Fruit fly (Drosophila melanogaster) whole organism, embryonic: ENCODE results near the gene CG13252.

ENCODE experiments used
- Abd-B ChIP-seq: fragments of 200-800 bp; sonication (Bioruptor generic); optimal IDR thresholded peaks from 2 replicates; lab custom pipeline; 2018; ENCODE audit warnings: missing biosample characterization, mild to moderate bottlenecking, missing genetic modification characterization, moderate library complexity
- Adf1 ChIP-seq: fragments of 200-800 bp; sonication (Bioruptor generic); IDR thresholded peaks from 2 replicates; pipeline ENCODE4 v1.3.6; 2022; ENCODE audit warnings: missing biosample characterization, missing genetic modification characterization
- Bgb ChIP-seq: fragments of 200-800 bp; sonication (Bioruptor generic); IDR thresholded peaks from 2 replicates; pipeline ENCODE4 v1.3.6; 2022; ENCODE audit warnings: missing biosample characterization, missing genetic modification characterization; ENCODE audit not compliant: partially characterized antibody
- C15 ChIP-seq: fragments of 200-800 bp; sonication (Bioruptor generic); IDR thresholded peaks from 3 replicates; pipeline ENCODE4 v1.3.6; 2022; ENCODE audit warnings: missing biosample characterization, missing genetic modification characterization
- CG10267 ChIP-seq: fragments of 200-800 bp; sonication (Bioruptor generic); optimal IDR thresholded peaks from 2 replicates; lab custom pipeline; 2018; ENCODE audit warnings: missing biosample characterization, mild to moderate bottlenecking, missing genetic modification characterization, moderate library complexity
- CG10366 ChIP-seq: fragments of 200-800 bp; sonication (Bioruptor generic); IDR thresholded peaks from 2 replicates; pipeline ENCODE4 v1.3.6; 2022; ENCODE audit warnings: missing biosample characterization, missing genetic modification characterization
- CG11456 ChIP-seq: fragments of 200-800 bp; sonication (Bioruptor generic); IDR thresholded peaks from 3 replicates; pipeline ENCODE4 v1.3.6; 2022; ENCODE audit warnings: missing biosample characterization, missing genetic modification characterization
- CG12659 ChIP-seq: fragments of 200-800 bp; sonication (Bioruptor generic); optimal IDR thresholded peaks from 3 replicates; lab custom pipeline; 2017; ENCODE audit warnings: mild to moderate bottlenecking, missing biosample characterization, missing genetic modification reagents, missing genetic modification characterization
- CG13894 ChIP-seq: fragments of 200-800 bp; sonication (Bioruptor generic); optimal IDR thresholded peaks from 3 replicates; lab custom pipeline; 2018; ENCODE audit warnings: missing biosample characterization, mild to moderate bottlenecking, missing genetic modification characterization, moderate library complexity
- CG14050 ChIP-seq: fragments of 200-800 bp; sonication (Bioruptor generic); IDR thresholded peaks from 3 replicates; pipeline ENCODE4 v1.3.6; 2022; ENCODE audit warnings: missing biosample characterization, missing genetic modification characterization
- CG15601 ChIP-seq: fragments of 200-800 bp; sonication (Bioruptor generic); optimal IDR thresholded peaks from 3 replicates; lab custom pipeline; 2019; ENCODE audit warnings: missing biosample characterization, mild to moderate bottlenecking, missing genetic modification characterization, moderate library complexity
- CG1832 ChIP-seq: fragments of 200-800 bp; sonication (Bioruptor generic); optimal IDR thresholded peaks from 2 replicates; lab custom pipeline; 2017; ENCODE audit warnings: missing biosample characterization, mild to moderate bottlenecking, missing genetic modification characterization, inconsistent platforms
- CG2120 ChIP-seq: fragments of 200-800 bp; sonication (Bioruptor generic); optimal IDR thresholded peaks from 3 replicates; lab custom pipeline; 2016; ENCODE audit warnings: missing biosample characterization, missing genetic modification characterization
- CG4820 ChIP-seq: fragments of 200-800 bp; sonication (Bioruptor generic); optimal IDR thresholded peaks from 3 replicates; lab custom pipeline; 2016; ENCODE audit warnings: missing biosample characterization, missing genetic modification characterization
- CG5180 ChIP-seq: fragments of 200-800 bp; sonication (Bioruptor generic); optimal IDR thresholded peaks from 3 replicates; lab custom pipeline; 2017; ENCODE audit warnings: missing biosample characterization, missing genetic modification characterization, mild to moderate bottlenecking, moderate library complexity, missing genetic modification reagents
- CG6175 ChIP-seq: fragments of 200-800 bp; sonication (Bioruptor generic); IDR thresholded peaks from 3 replicates; pipeline ENCODE4 v1.3.6; 2022; ENCODE audit warnings: missing biosample characterization, missing genetic modification characterization
- CG7745 ChIP-seq: fragments of 200-800 bp; sonication (Bioruptor generic); optimal IDR thresholded peaks from 2 replicates; lab custom pipeline; 2018; ENCODE audit warnings: missing biosample characterization, mild to moderate bottlenecking, missing genetic modification characterization, moderate library complexity
- Deaf1 ChIP-seq: fragments of 200-800 bp; optimal IDR thresholded peaks from 3 replicates; lab custom pipeline; 2019; ENCODE audit warnings: missing biosample characterization, mild to moderate bottlenecking, missing genetic modification characterization, moderate library complexity
- Dll ChIP-seq: fragments of 200-800 bp; sonication (Bioruptor generic); IDR thresholded peaks from 4 replicates; pipeline ENCODE4 v1.3.6; 2022; ENCODE audit warnings: missing biosample characterization, missing genetic modification characterization; ENCODE audit not compliant: partially characterized antibody
- Ets65A ChIP-seq: fragments of 200-800 bp; sonication (Bioruptor generic); peaks from one replicate; lab custom pipeline; 2016; ENCODE audit warnings: missing biosample characterization, missing genetic modification characterization
- Fer1 ChIP-seq: fragments of 200-800 bp; sonication (Bioruptor generic); optimal IDR thresholded peaks from 2 replicates; lab custom pipeline; 2017; ENCODE audit warnings: missing biosample characterization, mild to moderate bottlenecking, missing genetic modification characterization
- Jarid2 ChIP-seq: fragments of 200-800 bp; sonication (Bioruptor generic); optimal IDR thresholded peaks from 3 replicates; lab custom pipeline; 2017; ENCODE audit warnings: mild to moderate bottlenecking, missing biosample characterization, missing genetic modification reagents, missing genetic modification characterization
- MTF-1 ChIP-seq: fragments of 200-800 bp; sonication (Bioruptor generic); optimal IDR thresholded peaks from 2 replicates; lab custom pipeline; 2018; ENCODE audit warnings: missing biosample characterization, mild to moderate bottlenecking, missing genetic modification characterization, borderline replicate concordance
- Oli ChIP-seq: fragments of 200-800 bp; sonication (Bioruptor generic); optimal IDR thresholded peaks from 2 replicates; lab custom pipeline; 2018; ENCODE audit warnings: missing biosample characterization, mild to moderate bottlenecking, missing genetic modification characterization, moderate library complexity
- Opbp ChIP-seq: fragments of 200-800 bp; sonication (Bioruptor generic); IDR thresholded peaks from 3 replicates; pipeline ENCODE4 v1.3.6; 2022; ENCODE audit warnings: missing biosample characterization, missing genetic modification characterization; ENCODE audit not compliant: partially characterized antibody
- Optix ChIP-seq: fragments of 200-800 bp; sonication (Bioruptor generic); IDR thresholded peaks from 3 replicates; pipeline ENCODE4 v1.3.6; 2022; ENCODE audit warnings: missing biosample characterization, missing genetic modification characterization
- Spps ChIP-seq: fragments of 200-800 bp; sonication (Bioruptor generic); optimal IDR thresholded peaks from 2 replicates; lab custom pipeline; 2018; ENCODE audit warnings: missing biosample characterization, mild to moderate bottlenecking, missing genetic modification characterization
- Trl ChIP-seq, 3 experiments: fragments of >200 bp in 2 of 3; fragments of 200-800 bp in 1 of 3; sonication (Bioruptor generic) in 1 of 3; optimal IDR thresholded peaks; 2 replicates in 1 of 3; 3 replicates in 2 of 3; lab custom pipeline; 2016 to 2017; ENCODE audit warnings: missing biosample characterization in 1 of 3, missing genetic modification characterization in 1 of 3
- Usf ChIP-seq: fragments of 200-800 bp; sonication (Bioruptor generic); optimal IDR thresholded peaks from 2 replicates; lab custom pipeline; 2017; ENCODE audit warnings: missing genotype, missing biosample characterization, missing genetic modification characterization
- abd-A ChIP-seq: fragments of 200-800 bp; sonication (Bioruptor generic); optimal IDR thresholded peaks from 3 replicates; lab custom pipeline; 2019; ENCODE audit warnings: missing biosample characterization, mild to moderate bottlenecking, missing genetic modification characterization, moderate library complexity
- ara ChIP-seq: fragments of 200-800 bp; sonication (Bioruptor generic); IDR thresholded peaks from 2 replicates; pipeline ENCODE4 v1.3.6; 2022; ENCODE audit warnings: missing biosample characterization, missing genetic modification characterization
- chinmo ChIP-seq: fragments of 200-800 bp; sonication (Bioruptor generic); IDR thresholded peaks from 4 replicates; pipeline ENCODE4 v1.3.6; 2022; ENCODE audit warnings: missing biosample characterization, missing genetic modification characterization; ENCODE audit not compliant: partially characterized antibody
- danr ChIP-seq: fragments of 200-800 bp; sonication (Bioruptor generic); IDR thresholded peaks from 2 replicates; pipeline ENCODE4 v1.3.6; 2022; ENCODE audit warnings: missing biosample characterization, missing genetic modification characterization
- ems ChIP-seq: fragments of 200-800 bp; sonication (Bioruptor generic); optimal IDR thresholded peaks from 3 replicates; lab custom pipeline; 2016; ENCODE audit warnings: missing biosample characterization, missing genetic modification characterization
- ewg ChIP-seq: fragments of 200-800 bp; sonication (Bioruptor generic); optimal IDR thresholded peaks from 3 replicates; lab custom pipeline; 2017; ENCODE audit warnings: mild to moderate bottlenecking, missing biosample characterization, missing genetic modification reagents, missing genetic modification characterization
- eyg ChIP-seq: fragments of 200-800 bp; sonication (Bioruptor generic); optimal IDR thresholded peaks from 3 replicates; lab custom pipeline; 2016; ENCODE audit warnings: missing biosample characterization, missing genetic modification characterization
- grn ChIP-seq: fragments of 200-800 bp; sonication (Bioruptor generic); optimal IDR thresholded peaks from 3 replicates; lab custom pipeline; 2017; ENCODE audit warnings: missing biosample characterization, missing genetic modification characterization
- hb ChIP-seq: fragments of 200-800 bp; sonication (Bioruptor generic); IDR thresholded peaks from 3 replicates; pipeline ENCODE4 v1.3.6; 2022; ENCODE audit warnings: missing biosample characterization, missing genetic modification characterization; ENCODE audit not compliant: partially characterized antibody
- nerfin-2 ChIP-seq: fragments of 200-800 bp; sonication (Bioruptor generic); IDR thresholded peaks from 2 replicates; pipeline ENCODE4 v1.3.6; 2022; ENCODE audit warnings: missing biosample characterization, missing genetic modification characterization; ENCODE audit not compliant: partially characterized antibody
- pfk ChIP-seq: fragments of 200-800 bp; sonication (Bioruptor generic); optimal IDR thresholded peaks from 2 replicates; lab custom pipeline; 2018; ENCODE audit warnings: missing biosample characterization, mild to moderate bottlenecking, missing genetic modification characterization, moderate library complexity
- phol ChIP-seq: fragments of 200-800 bp; sonication (Bioruptor generic); optimal IDR thresholded peaks from 3 replicates; lab custom pipeline; 2018; ENCODE audit warnings: missing biosample characterization, mild to moderate bottlenecking, missing genetic modification characterization, moderate library complexity
- row ChIP-seq: fragments of 200-800 bp; sonication (Bioruptor generic); IDR thresholded peaks from 3 replicates; pipeline ENCODE4 v1.3.6; 2022; ENCODE audit warnings: missing biosample characterization, missing genetic modification characterization
- sim ChIP-seq: fragments of 200-800 bp; sonication (Bioruptor generic); IDR thresholded peaks from 2 replicates; pipeline ENCODE4 v1.3.6; 2022; ENCODE audit warnings: missing biosample characterization, missing genetic modification characterization
- sna ChIP-seq: fragments of 200-800 bp; sonication (Bioruptor generic); IDR thresholded peaks from 2 replicates; pipeline ENCODE4 v1.3.6; 2022; ENCODE audit warnings: missing biosample characterization, missing genetic modification characterization; ENCODE audit not compliant: partially characterized antibody

CG13252 gene

dm6 chr3L:20713800-20714199, 16.6 kb upstream of the CG13252 start, which contains the start of gene CG34260:
TSS of gene CG34260 (plus strand) at chr3L:20714100.
- TF ChIP-seq Ets65A (GFP tag; lab: Kevin White, UChicago) (no peak), CG10267 (tag; lab: Kevin White, UChicago) (no peak), Oli (tag; lab: Kevin White, UChicago) (no peak), danr (GFP tag; lab: Robert Waterston, UW) (no peak), Optix (GFP tag; lab: Robert Waterston, UW) (no peak), phol (tag; lab: Kevin White, UChicago) (no peak), CG7745 (tag; lab: Kevin White, UChicago) (no peak), sim (GFP tag; lab: Robert Waterston, UW) (no peak)
- TF ChIP-seq, all 482 proteins: peak for 0

dm6 chr3L:20719100-20719499, 11.3 kb upstream of the CG13252 start, which contains the start of gene cmpy:
TSS of gene cmpy (minus strand) at chr3L:20719200.
- TF ChIP-seq grn (GFP tag; lab: Kevin White, UChicago) (no peak), CG4820 (GFP tag; lab: Kevin White, UChicago) (peak; percentile 12), Abd-B (GFP tag; lab: Kevin White, UChicago) (no peak), abd-A (tag; lab: Kevin White, UChicago) (peak; percentile 26), ara (GFP tag; lab: Robert Waterston, UW) (no peak), Opbp (0 out of 3 replicates have a peak, but pooled peaks have one; percentile 28), CG10366 (GFP tag; lab: Robert Waterston, UW) (no peak), CG12659 (GFP tag; lab: Kevin White, UChicago) (peak; percentile 7), C15 (GFP tag; lab: Robert Waterston, UW) (no peak), chinmo (0 out of 4 replicates have a peak, but pooled peaks have one; percentile 28), ems (no peak), MTF-1 (GFP tag; lab: Kevin White, UChicago) (no peak), Jarid2 (GFP tag; lab: Kevin White, UChicago) (peak; percentile 8), row (GFP tag; lab: Robert Waterston, UW) (0 out of 3 replicates have a peak, but pooled peaks have one; percentile 30), Adf1 (0 out of 2 replicates have a peak, but pooled peaks have one; percentile 10), CG1832 (no peak), Fer1 (GFP tag; lab: Kevin White, UChicago) (peak; percentile 15), Trl (optimal IDR thresholded peaks at IDR 0.05; lab: Kevin White, UChicago) (peak in 1 of 2 experiments; percentile 0), Trl (GFP tag; optimal IDR thresholded peaks at IDR 0.05; lab: Kevin White, UChicago) (no peak), Usf (no peak), CG13894 (tag; lab: Kevin White, UChicago) (peak; percentile 47), CG2120 (no peak), CG5180 (GFP tag; lab: Kevin White, UChicago) (no peak), CG11456 (GFP tag; lab: Robert Waterston, UW) (0 out of 3 replicates have a peak, but pooled peaks have one; percentile 18), sna (GFP tag; lab: Robert Waterston, UW) (no peak), CG15601 (tag; lab: Kevin White, UChicago) (peak; percentile 8), CG6175 (no peak), hb (no peak), pfk (no peak), nerfin-2 (GFP tag; lab: Robert Waterston, UW) (0 out of 2 replicates have a peak, but pooled peaks have one; percentile 16), ewg (GFP tag; lab: Kevin White, UChicago) (peak; percentile 52), Deaf1 (peak; percentile 22), Dll (GFP tag; lab: Robert Waterston, UW) (no peak), CG14050 (GFP tag; lab: Robert Waterston, UW) (no peak), eyg (GFP tag; lab: Kevin White, UChicago) (no peak), Bgb (GFP tag; lab: Robert Waterston, UW) (peak; percentile 26; the same call in 1 of the 2 replicates), Spps (tag; lab: Kevin White, UChicago) (no peak)
